Worm (Caenorhabditis elegans): ENCODE data around the gene C27F2.10.

DNA sequence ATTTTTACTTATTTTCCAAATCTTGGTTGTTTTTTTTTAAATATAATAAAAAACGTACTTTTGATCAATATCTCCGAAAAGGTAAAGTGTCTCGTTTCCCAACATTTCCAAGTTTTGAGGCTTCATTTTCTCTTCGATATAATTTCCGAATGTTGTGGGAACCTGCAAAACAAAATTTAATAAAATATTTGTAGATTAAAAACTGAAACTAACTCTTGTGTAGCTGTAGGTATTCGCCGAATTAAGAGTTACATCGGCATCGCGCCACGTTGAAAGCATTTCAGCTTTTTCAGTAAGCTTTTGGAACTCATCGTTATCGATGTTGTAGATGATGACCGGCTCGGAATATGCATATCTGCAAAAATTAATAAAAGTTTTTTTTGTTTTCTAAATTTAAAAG is 24.3 kb downstream of the C27F2.10 start, which contains the start of gene vps-22:
- TF ChIP-seq W03F9.2 (tag; optimal IDR thresholded peaks at IDR 0.05) (no peak), him-1 (tag; optimal IDR thresholded peaks at IDR 0.05) (no peak)
